Fruit fly (Drosophila melanogaster): Measurements from ENCODE around the gene CG9044.

DNA sequence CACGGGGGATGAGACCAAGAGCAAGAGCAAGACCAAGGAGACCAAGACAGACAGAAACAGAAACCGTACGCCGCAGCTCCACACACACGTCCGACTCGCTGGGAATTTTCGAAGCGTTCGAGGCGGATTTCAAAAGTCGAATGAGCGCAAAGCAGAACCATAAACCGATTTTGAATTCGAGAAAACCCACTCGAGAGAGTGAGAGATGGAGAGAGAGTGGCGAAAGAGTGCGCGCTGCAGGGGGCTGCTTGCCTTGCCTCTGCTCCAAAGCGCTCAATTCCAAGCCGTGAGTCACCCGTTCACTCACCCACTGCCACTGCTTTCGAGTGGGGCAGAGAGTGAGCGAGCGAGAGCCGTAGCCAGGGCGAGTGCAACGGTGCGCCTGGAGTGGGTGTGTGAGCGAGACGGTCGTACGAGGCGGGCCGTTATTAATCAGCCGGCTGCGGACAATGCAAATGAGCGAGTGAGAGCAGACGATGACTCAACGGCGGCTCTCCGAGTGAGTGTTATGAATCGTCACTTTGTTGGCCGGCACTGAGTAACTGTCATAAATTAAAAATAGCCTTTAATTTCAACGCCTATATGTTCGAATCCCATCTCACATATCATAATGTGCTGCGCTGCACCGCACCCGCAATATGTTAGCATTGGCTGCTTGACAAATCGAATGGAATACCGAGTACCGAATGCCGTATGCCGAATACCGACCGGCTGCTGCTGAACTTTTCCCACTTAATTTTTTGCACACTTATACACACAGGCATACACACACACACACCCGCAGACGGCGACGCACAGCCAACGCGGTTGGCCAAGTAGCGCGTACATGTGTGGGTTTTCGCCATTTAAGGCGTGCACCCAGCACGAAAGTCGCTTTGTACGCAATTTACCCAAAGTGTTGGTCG lies 31.0 kb downstream of the CG9044 start:
- no peak for TF ChIP-seq lz (GFP tag; optimal IDR thresholded peaks at IDR 0.05)
- TF ChIP-seq topi (GFP tag; optimal IDR thresholded peaks at IDR 0.05): no peak
- peak; percentile 54 for TF ChIP-seq Met (GFP tag; optimal IDR thresholded peaks at IDR 0.05)
- TF ChIP-seq Hr38 (GFP tag; optimal IDR thresholded peaks at IDR 0.05): no peak
- TF ChIP-seq CG8319 (GFP tag; optimal IDR thresholded peaks at IDR 0.05): no peak
- TF ChIP-seq fd85E (GFP tag; optimal IDR thresholded peaks at IDR 0.05): peak; percentile 9
- TF ChIP-seq CG10631 (GFP tag; optimal IDR thresholded peaks at IDR 0.05): no peak
- TF ChIP-seq CG34406 (GFP tag; optimal IDR thresholded peaks at IDR 0.05): no peak
